Fruit fly (Drosophila melanogaster): ENCODE measurements around the gene hng3.

The hng3 gene

dm6 chr3L:782937-783336, 27.6 kb upstream of the hng3 start (continued):
- TF ChIP-seq vvl (GFP tag; IDR thresholded peaks at IDR 0.05) (no peak), caup (GFP tag; optimal IDR thresholded peaks at IDR 0.05; ENCODE audit: severe bottlenecking) (peak; percentile 24), Fer2 (tag; optimal IDR thresholded peaks at IDR 0.05) (no peak), odd (GFP tag; optimal IDR thresholded peaks at IDR 0.05) (no peak), NFAT (GFP tag; IDR thresholded peaks at IDR 0.05) (peak; percentile 18; the same call in 1 of the 2 replicates), CG34422 (GFP tag; IDR thresholded peaks at IDR 0.05) (no peak), Kr (GFP tag; optimal IDR thresholded peaks at IDR 0.05) (no peak), CG17829 (tag; optimal IDR thresholded peaks at IDR 0.05) (no peak), kah (GFP tag; optimal IDR thresholded peaks at IDR 0.05) (peak; percentile 37), Stat92E (GFP tag; optimal IDR thresholded peaks at IDR 0.05) (no peak), fu2 (GFP tag; optimal IDR thresholded peaks at IDR 0.05) (no peak), tll (GFP tag; optimal IDR thresholded peaks at IDR 0.05) (no peak), dmrt11E (tag; optimal IDR thresholded peaks at IDR 0.05) (no peak), HLH3B (GFP tag; IDR thresholded peaks at IDR 0.05) (no peak), CG7745 (tag; optimal IDR thresholded peaks at IDR 0.05) (no peak), Dfd (GFP tag; optimal IDR thresholded peaks at IDR 0.05) (no peak), so (GFP tag; IDR thresholded peaks at IDR 0.05) (peak; percentile 28; the same call in 1 of the 3 replicates), mam (GFP tag; optimal IDR thresholded peaks at IDR 0.05) (no peak), row (GFP tag; IDR thresholded peaks at IDR 0.05) (no peak), CG13287 (GFP tag; IDR thresholded peaks at IDR 0.05; ENCODE audit: partially characterized antibody) (peak; percentile 18; the same call in 1 of the 2 replicates), CG6254 (GFP tag; optimal IDR thresholded peaks at IDR 0.05) (no peak), pros (GFP tag; optimal IDR thresholded peaks at IDR 0.05) (no peak), BtbVII (GFP tag; optimal IDR thresholded peaks at IDR 0.05) (no peak), fru (optimal IDR thresholded peaks at IDR 0.05) (no peak), stc (GFP tag; IDR thresholded peaks at IDR 0.05) (no peak), CG14667 (GFP tag; IDR thresholded peaks at IDR 0.05) (no peak), B-H2 (GFP tag; optimal IDR thresholded peaks at IDR 0.05) (peak; percentile 12), CG3838 (GFP tag; optimal IDR thresholded peaks at IDR 0.05) (no peak), danr (GFP tag; IDR thresholded peaks at IDR 0.05) (no peak), CG16863 (GFP tag; optimal IDR thresholded peaks at IDR 0.05) (no peak), CG3065 (GFP tag; optimal IDR thresholded peaks at IDR 0.05) (no peak), CG33213 (GFP tag; optimal IDR thresholded peaks at IDR 0.05) (no peak), sima (GFP tag; optimal IDR thresholded peaks at IDR 0.05) (no peak), lilli (GFP tag; optimal IDR thresholded peaks at IDR 0.05) (no peak), Rfx (GFP tag; IDR thresholded peaks at IDR 0.05) (no peak), Xbp1 (GFP tag; optimal IDR thresholded peaks at IDR 0.05) (no peak), Sry-δ (GFP tag; optimal IDR thresholded peaks at IDR 0.05) (no peak), CG15696 (tag; optimal IDR thresholded peaks at IDR 0.05) (no peak), D19B (GFP tag; optimal IDR thresholded peaks at IDR 0.05) (no peak), crc (GFP tag; optimal IDR thresholded peaks at IDR 0.05) (no peak)

DNA sequence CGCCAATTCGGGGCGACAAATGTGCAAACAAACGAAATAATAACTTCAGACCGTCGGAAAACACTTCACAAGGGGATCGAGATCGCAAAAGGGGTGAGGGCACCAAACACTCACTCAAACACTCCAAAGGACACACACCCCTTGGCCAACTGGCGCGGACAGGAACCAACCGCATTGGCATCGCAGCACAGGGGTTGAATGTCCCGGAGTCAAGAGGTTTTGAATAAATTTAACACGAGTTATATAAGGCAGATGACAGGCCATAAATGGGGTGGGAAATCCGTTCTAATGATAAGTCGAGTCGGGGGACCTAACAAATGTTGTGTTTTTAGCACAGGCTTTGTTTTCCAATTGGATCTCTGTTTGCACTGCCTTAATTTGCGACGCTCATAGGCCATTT, 27.2 kb upstream of the hng3 start:
- TF ChIP-seq CG31224 (GFP tag; IDR thresholded peaks at IDR 0.05) (no peak), wdn (GFP tag; IDR thresholded peaks at IDR 0.05) (no peak), so (GFP tag; IDR thresholded peaks at IDR 0.05) (no peak), Antp (GFP tag; optimal IDR thresholded peaks at IDR 0.05) (no peak), Hmr (GFP tag; optimal IDR thresholded peaks at IDR 0.05) (peak; percentile 22), CG4707 (GFP tag; optimal IDR thresholded peaks at IDR 0.05) (no peak), Nf-YC (tag; optimal IDR thresholded peaks at IDR 0.05) (peak; percentile 5), gem (tag; optimal IDR thresholded peaks at IDR 0.05) (no peak), bowl (GFP tag; IDR thresholded peaks at IDR 0.05) (no peak), H15 (GFP tag; IDR thresholded peaks at IDR 0.05) (no peak), Sox100B (GFP tag; optimal IDR thresholded peaks at IDR 0.05) (no peak), ken (GFP tag; IDR thresholded peaks at IDR 0.05) (no peak; the same call in 2 of the 3 replicates), hth (optimal IDR thresholded peaks at IDR 0.05) (no peak), CG12236 (GFP tag; optimal IDR thresholded peaks at IDR 0.05) (no peak), vvl (GFP tag; IDR thresholded peaks at IDR 0.05) (peak; percentile 38; the same call in 1 of the 2 replicates), trh (GFP tag; optimal IDR thresholded peaks at IDR 0.05) (no peak)

All from whole organism, embryonic.